Worm (Caenorhabditis elegans) whole organism, mixed stage, embryonic: ENCODE data around the gene tasp-1.

Experiments used
- ceh-83 ChIP-seq: fragments of 200-800 bp; sonication (Bioruptor generic); optimal IDR thresholded peaks from 2 replicates; lab custom pipeline; 2018; ENCODE audit warnings: mild to moderate bottlenecking, missing genetic modification characterization, missing compliant biosample characterization
- cnd-1 ChIP-seq: fragments of 200-800 bp; sonication (Bioruptor generic); optimal IDR thresholded peaks from 2 replicates; lab custom pipeline; 2018; ENCODE audit warnings: mild to moderate bottlenecking, missing genetic modification characterization, missing compliant biosample characterization
- hlh-1 ChIP-seq: fragments of 150-350 bp; optimal IDR thresholded peaks from 2 replicates; lab custom pipeline; 2014; ENCODE audit warnings: missing biosample characterization, missing genetic modification reagents, missing genetic modification characterization
- lsy-2 ChIP-seq: fragments of 150-350 bp; optimal IDR thresholded peaks from 2 replicates; lab custom pipeline; 2014; ENCODE audit warnings: missing biosample characterization, missing genetic modification characterization
- mep-1 ChIP-seq: fragments of 150-350 bp; optimal IDR thresholded peaks from 2 replicates; lab custom pipeline; 2017; ENCODE audit warnings: missing biosample characterization, missing genetic modification reagents, missing genetic modification characterization, inconsistent platforms
- nhr-237 ChIP-seq: fragments of 150-350 bp; optimal IDR thresholded peaks from 2 replicates; lab custom pipeline; 2014; ENCODE audit warnings: missing biosample characterization, missing genetic modification characterization
- nhr-28 ChIP-seq: fragments of 150-350 bp; optimal IDR thresholded peaks from 2 replicates; lab custom pipeline; 2014; ENCODE audit warnings: missing biosample characterization, missing genetic modification characterization
- pha-4 ChIP-seq: fragments of 150-350 bp; optimal IDR thresholded peaks from 2 replicates; lab custom pipeline; 2018; ENCODE audit warnings: missing biosample characterization, missing genetic modification reagents, missing genetic modification characterization
- tbx-8 ChIP-seq: fragments of 200-800 bp; sonication (Bioruptor generic); optimal IDR thresholded peaks from 2 replicates; lab custom pipeline; 2018; ENCODE audit warnings: mild to moderate bottlenecking, missing genetic modification characterization, moderate library complexity, missing compliant biosample characterization
- unc-39 ChIP-seq: fragments of 150-350 bp; optimal IDR thresholded peaks from 2 replicates; lab custom pipeline; 2014; ENCODE audit warnings: missing biosample characterization, missing genetic modification characterization

- TF ChIP-seq lsy-2 (tag; lab: Kevin White, UChicago): no peak
- TF ChIP-seq pha-4: no peak
- no peak for TF ChIP-seq tbx-8 (GFP tag; lab: Kevin White, UChicago)
- TF ChIP-seq nhr-237: no peak
- TF ChIP-seq ceh-83 (GFP tag; lab: Kevin White, UChicago): no peak
- no peak for TF ChIP-seq nhr-28 (tag; lab: Kevin White, UChicago)
- TF ChIP-seq cnd-1: no peak
- no peak for TF ChIP-seq hlh-1 (tag; lab: Kevin White, UChicago)
- no peak for TF ChIP-seq unc-39 (tag; lab: Kevin White, UChicago)
- TF ChIP-seq mep-1 (tag; lab: Kevin White, UChicago): no peak
These were observed 19.7 kb upstream of the tasp-1 start, which contains the start of gene smap-1 for ce11 chrIII:10739455-10739854.
